Worm (Caenorhabditis elegans) whole organism, L2 larva: ENCODE measurements around the gene asg-2.

Experiments used
- blmp-1 ChIP-seq: sonication (generic microtip); optimal IDR thresholded peaks from 2 replicates; lab custom pipeline; 2017; ENCODE audit warnings: missing genetic modification characterization, mild to moderate bottlenecking, missing compliant biosample characterization, antibody characterized with exemption, moderate library complexity; ENCODE audit not compliant: insufficient read depth
- fos-1 ChIP-seq: fragments of 150-350 bp; optimal IDR thresholded peaks from 2 replicates; lab custom pipeline; 2014; ENCODE audit warnings: missing biosample characterization, missing genetic modification characterization
- lin-13 ChIP-seq: fragments of 150-350 bp; optimal IDR thresholded peaks from 2 replicates; lab custom pipeline; 2014; ENCODE audit warnings: missing biosample characterization, missing genetic modification reagents, missing genetic modification characterization
- lsy-2 ChIP-seq, 2 experiments: fragments of 150-350 bp in 1 of 2; sonication (generic microtip) in 1 of 2; optimal IDR thresholded peaks; 2 replicates each; lab custom pipeline; 2014 to 2017; ENCODE audit warnings: missing biosample characterization in 2 of 2, missing genetic modification characterization in 2 of 2
- nhr-11 ChIP-seq: fragments of 150-350 bp; optimal IDR thresholded peaks from 2 replicates; lab custom pipeline; 2014; ENCODE audit warnings: missing biosample characterization, missing genetic modification characterization
- peb-1 ChIP-seq: fragments of 150-350 bp; optimal IDR thresholded peaks from 2 replicates; lab custom pipeline; 2014; ENCODE audit warnings: missing biosample characterization, missing genetic modification characterization
- unc-39 ChIP-seq: fragments of 150-350 bp; optimal IDR thresholded peaks from 2 replicates; lab custom pipeline; 2014; ENCODE audit warnings: missing biosample characterization, missing genetic modification characterization
- unc-62 ChIP-seq: fragments of 150-350 bp; optimal IDR thresholded peaks from 2 replicates; lab custom pipeline; 2014; ENCODE audit warnings: missing biosample characterization, missing genetic modification reagents, missing genetic modification characterization
- zag-1 ChIP-seq: fragments of 150-350 bp; optimal IDR thresholded peaks from 2 replicates; lab custom pipeline; 2014; ENCODE audit warnings: missing biosample characterization, missing genetic modification characterization
- ztf-11 ChIP-seq: sonication (generic microtip); optimal IDR thresholded peaks from 2 replicates; lab custom pipeline; 2017; ENCODE audit warnings: missing biosample characterization, missing genetic modification characterization

ce11 chrX:6861564-6861963 lies 20.5 kb downstream of the asg-2 start:
- TF ChIP-seq peb-1 (no peak), blmp-1 (tag; lab: Kevin White, UChicago) (no peak), unc-39 (tag; lab: Kevin White, UChicago) (no peak), ztf-11 (tag; lab: Kevin White, UChicago) (no peak), unc-62 (GFP tag; lab: Kevin White, UChicago) (no peak), zag-1 (tag; lab: Kevin White, UChicago) (no peak), nhr-11 (tag; lab: Kevin White, UChicago) (no peak), fos-1 (no peak), lin-13 (GFP tag; lab: Kevin White, UChicago) (no peak), lsy-2 (tag; optimal IDR thresholded peaks at IDR 0.05; lab: Kevin White, UChicago) (no peak)
